Worm (Caenorhabditis elegans) whole organism, midembryonic: ENCODE data around the gene F28F5.6.

Source experiments
- med-1 ChIP-seq: sonication (generic microtip); optimal IDR thresholded peaks from 2 replicates; lab custom pipeline; 2017; ENCODE audit warnings: missing genetic modification characterization, mild to moderate bottlenecking, missing compliant biosample characterization, antibody characterized with exemption, missing genetic modification reagents; ENCODE audit not compliant: insufficient read depth
- ref-1 ChIP-seq: fragments of 200-800 bp; sonication (Bioruptor generic); conservative IDR thresholded peaks from 2 replicates; pipeline ENCODE4 v1.3.6; 2022; ENCODE audit warnings: missing genetic modification reagents, missing genetic modification characterization, missing compliant biosample characterization
- tab-1 ChIP-seq: fragments of 200-800 bp; sonication (Bioruptor generic); IDR thresholded peaks from 2 replicates; pipeline ENCODE4 v1.3.6; 2022; ENCODE audit warnings: missing genetic modification characterization, missing compliant biosample characterization

ce11 chrIII:6816930-6817329 lies 2.2 kb downstream of the F28F5.6 start, which contains the start of gene F28F5.4:
- TF ChIP-seq ref-1 (GFP tag; lab: Robert Waterston, UW) (no peak), med-1 (GFP tag; lab: Kevin White, UChicago) (no peak), tab-1 (GFP tag; lab: Robert Waterston, UW) (no peak)
